Worm (Caenorhabditis elegans) whole organism, young adult: ENCODE data around the gene nipi-3.
A peak's percentile ranks its signal among the peaks of the same experiment; 100 is the strongest.

Source experiments
- B0035.1 ChIP-seq: sonication (generic microtip); optimal IDR thresholded peaks from 2 replicates; lab custom pipeline; 2016; ENCODE audit warnings: missing genetic modification characterization, mild to moderate bottlenecking, missing compliant biosample characterization, missing genotype, missing genetic modification reagents
- B0336.3 ChIP-seq: fragments of 200-800 bp; sonication (Bioruptor generic); IDR thresholded peaks from 2 replicates; pipeline ENCODE4 v1.3.6; 2022; ENCODE audit warnings: missing genetic modification characterization, missing compliant biosample characterization
- C06A6.2 ChIP-seq: fragments of 200-800 bp; sonication (Bioruptor generic); conservative IDR thresholded peaks from 2 replicates; pipeline ENCODE4 v1.3.6; 2022; ENCODE audit warnings: missing genetic modification characterization, missing compliant biosample characterization
- F52B5.7 ChIP-seq: sonication (generic microtip); optimal IDR thresholded peaks from 2 replicates; lab custom pipeline; 2016; ENCODE audit warnings: mild to moderate bottlenecking, missing genetic modification characterization, missing compliant biosample characterization
- K11D2.4 ChIP-seq: fragments of 200-800 bp; sonication (Bioruptor generic); IDR thresholded peaks from 2 replicates; pipeline ENCODE4 v1.3.6; 2022; ENCODE audit warnings: missing genetic modification reagents, missing genetic modification characterization, missing compliant biosample characterization
- K12H6.12 ChIP-seq: fragments of 200-800 bp; sonication (Bioruptor generic); optimal IDR thresholded peaks from 2 replicates; lab custom pipeline; 2018; ENCODE audit warnings: mild to moderate bottlenecking, missing genetic modification characterization, missing compliant biosample characterization
- Y53G8AR.9 ChIP-seq: fragments of 200-800 bp; sonication (Bioruptor generic); conservative IDR thresholded peaks from 2 replicates; pipeline ENCODE4 v1.3.6; 2022; ENCODE audit warnings: missing genetic modification reagents, missing genetic modification characterization, missing compliant biosample characterization
- Y95B8A.8 ChIP-seq: fragments of 200-800 bp; sonication (Bioruptor generic); IDR thresholded peaks from 2 replicates; pipeline ENCODE4 v1.3.6; 2022; ENCODE audit warnings: missing genetic modification reagents, missing genetic modification characterization, missing compliant biosample characterization
- ama-1 ChIP-seq, 3 experiments: fragments of 150-350 bp in 1 of 3; sonication (generic microtip) in 2 of 3; optimal IDR thresholded peaks; 2 replicates each; lab custom pipeline; 2014 to 2018; ENCODE audit warnings: missing biosample characterization in 2 of 3, missing genetic modification characterization in 2 of 3, missing genetic modification reagents in 2 of 3
- aptf-2 ChIP-seq: fragments of 200-800 bp; sonication (Bioruptor generic); conservative IDR thresholded peaks from 2 replicates; pipeline ENCODE4 v1.3.6; 2022; ENCODE audit warnings: missing genetic modification reagents, missing genetic modification characterization, missing compliant biosample characterization
- aptf-3 ChIP-seq: fragments of 200-800 bp; sonication (Bioruptor generic); IDR thresholded peaks from 2 replicates; pipeline ENCODE4 v1.3.6; 2022; ENCODE audit warnings: missing genetic modification characterization, missing compliant biosample characterization
- atf-7 ChIP-seq: sonication (generic microtip); optimal IDR thresholded peaks from 2 replicates; lab custom pipeline; 2017; ENCODE audit warnings: mild to moderate bottlenecking, missing genetic modification characterization, missing compliant biosample characterization
- attf-5 ChIP-seq: fragments of 200-800 bp; sonication (Bioruptor generic); optimal IDR thresholded peaks from 2 replicates; lab custom pipeline; 2018; ENCODE audit warnings: mild to moderate bottlenecking, missing genetic modification characterization, missing compliant biosample characterization
- attf-6 ChIP-seq: fragments of 200-800 bp; sonication (Bioruptor generic); IDR thresholded peaks from 2 replicates; pipeline ENCODE4 v1.3.6; 2022; ENCODE audit warnings: missing genetic modification reagents, missing genetic modification characterization, missing compliant biosample characterization
- ceh-27 ChIP-seq: fragments of 200-800 bp; sonication (Bioruptor generic); optimal IDR thresholded peaks from 2 replicates; lab custom pipeline; 2018; ENCODE audit warnings: mild to moderate bottlenecking, missing genetic modification characterization, moderate library complexity, missing compliant biosample characterization
- ceh-58 ChIP-seq: fragments of 200-800 bp; sonication (Bioruptor generic); IDR thresholded peaks from 2 replicates; pipeline ENCODE4 v1.3.6; 2022; ENCODE audit warnings: missing genetic modification characterization, missing compliant biosample characterization
- ceh-79 ChIP-seq: sonication (generic microtip); optimal IDR thresholded peaks from 2 replicates; lab custom pipeline; 2017; ENCODE audit warnings: mild to moderate bottlenecking, missing genetic modification characterization, missing compliant biosample characterization
- dpff-1 ChIP-seq: sonication (generic microtip); optimal IDR thresholded peaks from 2 replicates; lab custom pipeline; 2017; ENCODE audit warnings: mild to moderate bottlenecking, missing genetic modification characterization, missing compliant biosample characterization
- egrh-3 ChIP-seq: fragments of 200-800 bp; sonication (Bioruptor generic); IDR thresholded peaks from 2 replicates; pipeline ENCODE4 v1.3.6; 2022; ENCODE audit warnings: missing genetic modification reagents, missing genetic modification characterization, missing compliant biosample characterization
- fkh-3 ChIP-seq: sonication (generic microtip); optimal IDR thresholded peaks from 2 replicates; lab custom pipeline; 2016; ENCODE audit warnings: mild to moderate bottlenecking, missing genetic modification characterization, missing compliant biosample characterization
- him-1 ChIP-seq: sonication (generic microtip); optimal IDR thresholded peaks from 2 replicates; lab custom pipeline; 2016; ENCODE audit warnings: missing genotype, missing genetic modification reagents, missing genetic modification characterization, missing compliant biosample characterization
- hlh-12 ChIP-seq: sonication (generic microtip); optimal IDR thresholded peaks from 2 replicates; lab custom pipeline; 2016; ENCODE audit warnings: missing genetic modification characterization, missing compliant biosample characterization
- hmg-1.2 ChIP-seq: fragments of 200-800 bp; sonication (Bioruptor generic); IDR thresholded peaks from 2 replicates; pipeline ENCODE4 v1.3.6; 2022; ENCODE audit warnings: missing genetic modification reagents, missing genetic modification characterization, missing compliant biosample characterization
- let-526 ChIP-seq: fragments of 200-800 bp; sonication (Bioruptor generic); IDR thresholded peaks from 2 replicates; pipeline ENCODE4 v1.3.6; 2022; ENCODE audit warnings: missing genetic modification reagents, missing genetic modification characterization, missing compliant biosample characterization
- let-607 ChIP-seq, 2 experiments: fragments of 200-800 bp in 1 of 2; sonication (Bioruptor generic) in 1 of 2; sonication (generic microtip) in 1 of 2; optimal IDR thresholded peaks; 2 replicates each; lab custom pipeline; 2016 to 2018; ENCODE audit warnings: mild to moderate bottlenecking in 2 of 2, missing compliant biosample characterization in 2 of 2, missing genetic modification characterization in 2 of 2, moderate library complexity in 2 of 2, missing genotype in 1 of 2
- lin-26 ChIP-seq: fragments of 200-800 bp; sonication (Bioruptor generic); IDR thresholded peaks from 2 replicates; pipeline ENCODE4 v1.3.6; 2022; ENCODE audit warnings: missing genetic modification reagents, missing genetic modification characterization, missing compliant biosample characterization
- lin-35 ChIP-seq, 3 experiments: fragments of 150-350 bp in 2 of 3; sonication (generic microtip) in 1 of 3; optimal IDR thresholded peaks; 2 replicates each; lab custom pipeline; 2014 to 2018; ENCODE audit warnings: missing biosample characterization in 3 of 3, missing genetic modification characterization in 3 of 3, missing genetic modification reagents in 3 of 3
- lin-40 ChIP-seq: sonication (generic microtip); optimal IDR thresholded peaks from 2 replicates; lab custom pipeline; 2016; ENCODE audit warnings: missing genetic modification characterization, mild to moderate bottlenecking, missing compliant biosample characterization, missing genotype, missing genetic modification reagents
- lin-54 ChIP-seq: fragments of 200-800 bp; sonication (Bioruptor generic); optimal IDR thresholded peaks from 2 replicates; lab custom pipeline; 2018; ENCODE audit warnings: mild to moderate bottlenecking, missing genetic modification characterization, missing compliant biosample characterization
- madf-10 ChIP-seq: sonication (generic microtip); optimal IDR thresholded peaks from 2 replicates; lab custom pipeline; 2016; ENCODE audit warnings: mild to moderate bottlenecking, missing genetic modification characterization, missing compliant biosample characterization
- madf-3 ChIP-seq: fragments of 200-800 bp; sonication (Bioruptor generic); IDR thresholded peaks from 2 replicates; pipeline ENCODE4 v1.3.6; 2022; ENCODE audit warnings: missing genetic modification reagents, missing genetic modification characterization, missing compliant biosample characterization
- mel-28 ChIP-seq: sonication (generic microtip); optimal IDR thresholded peaks from 2 replicates; lab custom pipeline; 2016; ENCODE audit warnings: borderline replicate concordance, mild to moderate bottlenecking, missing genetic modification characterization, missing compliant biosample characterization
- mes-4 ChIP-seq: sonication (generic microtip); optimal IDR thresholded peaks from 2 replicates; lab custom pipeline; 2016; ENCODE audit warnings: missing genotype, missing genetic modification characterization, missing compliant biosample characterization
- nfya-2 ChIP-seq: fragments of 200-800 bp; sonication (Bioruptor generic); IDR thresholded peaks from 2 replicates; pipeline ENCODE4 v1.3.6; 2022; ENCODE audit warnings: missing genetic modification reagents, missing genetic modification characterization, missing compliant biosample characterization
- nhr-80 ChIP-seq: sonication (generic microtip); optimal IDR thresholded peaks from 2 replicates; lab custom pipeline; 2016; ENCODE audit warnings: missing genetic modification characterization, missing compliant biosample characterization
- snpc-4 ChIP-seq, 5 experiments: fragments of 150-350 bp in 1 of 5; sonication (generic microtip) in 4 of 5; optimal IDR thresholded peaks; 2 replicates each; lab custom pipeline; 2014 to 2018; ENCODE audit warnings: missing genetic modification characterization in 5 of 5, missing biosample characterization in 3 of 5, antibody characterized with exemption in 2 of 5, mild to moderate bottlenecking in 2 of 5, missing compliant biosample characterization in 2 of 5, missing genotype in 2 of 5, moderate library complexity in 2 of 5, missing genetic modification reagents in 1 of 5
- somi-1 ChIP-seq: fragments of 200-800 bp; sonication (Bioruptor generic); optimal IDR thresholded peaks from 2 replicates; lab custom pipeline; 2018; ENCODE audit warnings: mild to moderate bottlenecking, missing genetic modification characterization, missing compliant biosample characterization
- tbp1 ChIP-seq: fragments of 200-800 bp; sonication (Bioruptor generic); optimal IDR thresholded peaks from 2 replicates; lab custom pipeline; 2018; ENCODE audit warnings: mild to moderate bottlenecking, missing genetic modification characterization, missing compliant biosample characterization
- tlf-1 ChIP-seq: fragments of 200-800 bp; sonication (Bioruptor generic); optimal IDR thresholded peaks from 2 replicates; lab custom pipeline; 2018; ENCODE audit warnings: mild to moderate bottlenecking, missing genetic modification characterization, missing compliant biosample characterization
- zfh-2 ChIP-seq: fragments of 200-800 bp; sonication (Bioruptor generic); conservative IDR thresholded peaks from 2 replicates; pipeline ENCODE4 v1.3.6; 2022; ENCODE audit warnings: missing genetic modification reagents, missing genetic modification characterization, missing compliant biosample characterization
- ztf-18 ChIP-seq: sonication (generic microtip); optimal IDR thresholded peaks from 2 replicates; lab custom pipeline; 2016; ENCODE audit warnings: missing genotype, mild to moderate bottlenecking, missing genetic modification characterization, missing compliant biosample characterization
- ztf-26 ChIP-seq: sonication (generic microtip); optimal IDR thresholded peaks from 2 replicates; lab custom pipeline; 2017; ENCODE audit warnings: missing genetic modification characterization, missing compliant biosample characterization
- ztf-3 ChIP-seq: fragments of 200-800 bp; sonication (Bioruptor generic); optimal IDR thresholded peaks from 2 replicates; lab custom pipeline; 2018; ENCODE audit warnings: mild to moderate bottlenecking, missing genetic modification characterization, missing compliant biosample characterization

nipi-3 gene

ce11 chrX:15566640-15567039 is 41.1 kb upstream of the nipi-3 start:
- TF ChIP-seq lin-40 (peak; percentile 8), attf-5 (GFP tag; lab: Kevin White, UChicago) (peak; percentile 12), K11D2.4 (GFP tag; lab: Robert Waterston, UW) (0 out of 2 replicates have a peak, but pooled peaks have one; percentile 18), ceh-79 (tag; lab: Kevin White, UChicago) (no peak), zfh-2 (GFP tag; lab: Robert Waterston, UW) (peak; percentile 92), tlf-1 (GFP tag; lab: Kevin White, UChicago) (no peak), K12H6.12 (peak; percentile 34), fkh-3 (tag; lab: Kevin White, UChicago) (no peak), F52B5.7 (no peak), mes-4 (no peak)

ce11 chrX:15567986-15568940 is 39.5 kb upstream of the nipi-3 start, which contains the start of gene dyn-1:
Gene dyn-1 (plus strand): TSS chrX:15568890.
- TF ChIP-seq ztf-26 (peak; percentile 76), C06A6.2 (GFP tag; lab: Robert Waterston, UW) (peak; percentile 48), snpc-4 (GFP tag; optimal IDR thresholded peaks at IDR 0.05; lab: Kevin White, UChicago) (no peak), snpc-4 (tag; optimal IDR thresholded peaks at IDR 0.05; lab: Kevin White, UChicago) (peak in 3 of 4 experiments; percentile 39 to 46 (median 40)), egrh-3 (GFP tag; lab: Robert Waterston, UW) (peak; percentile 39), lin-54 (GFP tag; lab: Kevin White, UChicago) (no peak), let-607 (tag; optimal IDR thresholded peaks at IDR 0.05; lab: Kevin White, UChicago) (peak; percentile 29 to 62), ceh-58 (GFP tag; lab: Robert Waterston, UW) (no peak), attf-6 (no peak), somi-1 (GFP tag; lab: Kevin White, UChicago) (peak; percentile 18), zfh-2 (GFP tag; lab: Robert Waterston, UW) (peak; percentile 92), madf-3 (peak; percentile 64; the same call in 1 of the 2 replicates), ama-1 (optimal IDR thresholded peaks at IDR 0.05; lab: Kevin White, UChicago) (no peak), ama-1 (GFP tag; optimal IDR thresholded peaks at IDR 0.05; lab: Kevin White, UChicago) (peak in 1 of 2 experiments; percentile 2), lin-40 (peak; percentile 65), aptf-3 (no peak), Y53G8AR.9 (GFP tag; lab: Robert Waterston, UW) (no peak), ztf-3 (GFP tag; lab: Kevin White, UChicago) (peak; percentile 7), nfya-2 (GFP tag; lab: Robert Waterston, UW) (no peak), ceh-27 (GFP tag; lab: Kevin White, UChicago) (peak; percentile 3), mel-28 (tag; lab: Kevin White, UChicago) (no peak), attf-5 (GFP tag; lab: Kevin White, UChicago) (peak; percentile 87), K11D2.4 (GFP tag; lab: Robert Waterston, UW) (peak; percentile 70), nhr-80 (tag; lab: Kevin White, UChicago) (peak; percentile 95), aptf-2 (GFP tag; lab: Robert Waterston, UW) (no peak), hlh-12 (tag; lab: Kevin White, UChicago) (no peak), ztf-18 (tag; lab: Kevin White, UChicago) (peak; percentile 92), atf-7 (peak; percentile 47), Y95B8A.8 (no peak), hmg-1.2 (GFP tag; lab: Robert Waterston, UW) (peak; percentile 57; the same call in 1 of the 2 replicates), dpff-1 (tag; lab: Kevin White, UChicago) (no peak), madf-10 (tag; lab: Kevin White, UChicago) (peak; percentile 39), B0336.3 (GFP tag; lab: Robert Waterston, UW) (peak; percentile 49; the same call in 1 of the 2 replicates), B0035.1 (tag; lab: Kevin White, UChicago) (no peak), lin-26 (GFP tag; lab: Robert Waterston, UW) (0 out of 2 replicates have a peak, but pooled peaks have one; percentile 13), lin-35 (GFP tag; optimal IDR thresholded peaks at IDR 0.05; lab: Kevin White, UChicago) (peak in 1 of 3 experiments; percentile 7), let-526 (GFP tag; lab: Robert Waterston, UW) (no peak), K12H6.12 (peak; percentile 36), him-1 (tag; lab: Kevin White, UChicago) (no peak), tbp1 (GFP tag; lab: Kevin White, UChicago) (peak; percentile 13)
